Fruit fly (Drosophila melanogaster): Measurements from ENCODE around the gene Gs2.

The Gs2 gene

dm6 chrX:11422532-11422931 lies at the start of gene Gs2:
Gs2 (plus strand) TSS chrX:11422832.
- TF ChIP-seq h (optimal IDR thresholded peaks at IDR 0.05) = no peak
- no peak for TF ChIP-seq Myc (optimal IDR thresholded peaks at IDR 0.05)
- TF ChIP-seq insv (optimal IDR thresholded peaks at IDR 0.05) = no peak
- TF ChIP-seq psq (optimal IDR thresholded peaks at IDR 0.05) = no peak
- TF ChIP-seq Sin3A (optimal IDR thresholded peaks at IDR 0.05) = no peak
- TF ChIP-seq ttk (optimal IDR thresholded peaks at IDR 0.05) = no peak

- TF ChIP-seq h (optimal IDR thresholded peaks at IDR 0.05) (no peak), psq (optimal IDR thresholded peaks at IDR 0.05) (no peak), Myc (optimal IDR thresholded peaks at IDR 0.05) (no peak), ttk (optimal IDR thresholded peaks at IDR 0.05) (no peak), Sin3A (optimal IDR thresholded peaks at IDR 0.05) (no peak), insv (optimal IDR thresholded peaks at IDR 0.05) (no peak)
Observed at dm6 chrX:11374320-11374719, 48.3 kb upstream of the Gs2 start.

DNA sequence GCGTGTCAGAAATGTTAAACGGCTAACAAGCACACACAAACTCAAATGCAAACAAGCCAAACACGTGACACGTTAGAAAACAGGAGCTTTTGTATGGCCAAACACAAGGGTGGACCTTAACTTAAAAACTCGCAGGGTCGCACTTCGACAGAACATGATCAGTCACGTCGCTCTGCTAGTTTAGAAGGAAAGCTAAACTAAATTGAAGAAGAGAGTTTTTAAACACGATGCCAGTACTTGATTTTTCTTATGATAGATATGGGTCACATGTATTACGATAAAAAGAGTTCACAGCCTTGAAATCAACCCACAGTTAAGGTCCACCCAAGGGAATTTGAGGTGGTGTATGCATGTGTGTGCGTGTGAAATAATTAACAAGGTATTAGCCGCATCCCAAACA lies 44.2 kb upstream of the Gs2 start:
- TF ChIP-seq psq (optimal IDR thresholded peaks at IDR 0.05) (no peak), ttk (optimal IDR thresholded peaks at IDR 0.05) (no peak), Sin3A (optimal IDR thresholded peaks at IDR 0.05) (no peak), Myc (optimal IDR thresholded peaks at IDR 0.05) (no peak), insv (optimal IDR thresholded peaks at IDR 0.05) (no peak), h (optimal IDR thresholded peaks at IDR 0.05) (no peak)

- TF ChIP-seq Myc (optimal IDR thresholded peaks at IDR 0.05) (no peak), h (optimal IDR thresholded peaks at IDR 0.05) (no peak), ttk (optimal IDR thresholded peaks at IDR 0.05) (no peak), insv (optimal IDR thresholded peaks at IDR 0.05) (no peak), psq (optimal IDR thresholded peaks at IDR 0.05) (no peak), Sin3A (optimal IDR thresholded peaks at IDR 0.05) (no peak)
Observed at dm6 chrX:11379139-11379538, 43.5 kb upstream of the Gs2 start.

DNA sequence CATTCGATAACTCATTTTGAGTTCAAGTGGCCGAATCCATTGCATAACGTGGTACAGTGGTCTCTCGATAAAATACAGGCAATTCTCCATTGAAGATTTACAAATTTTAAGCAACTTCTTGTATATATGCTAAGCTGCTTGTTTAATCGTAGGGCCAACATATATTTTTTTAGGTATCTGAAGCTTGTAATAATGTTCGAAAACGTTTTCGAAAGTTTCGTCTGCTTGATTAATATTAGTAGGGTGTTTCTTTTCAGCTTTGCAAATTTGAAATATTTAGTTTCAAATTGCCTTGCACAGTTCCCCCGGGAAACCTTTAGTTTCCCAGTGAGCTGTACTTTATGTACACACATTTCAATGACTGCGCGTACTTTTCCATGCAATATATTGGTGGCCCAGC lies 42.9 kb upstream of the Gs2 start:
- TF ChIP-seq Sin3A (optimal IDR thresholded peaks at IDR 0.05) = no peak
- TF ChIP-seq insv (optimal IDR thresholded peaks at IDR 0.05) = no peak
- no peak for TF ChIP-seq psq (optimal IDR thresholded peaks at IDR 0.05)
- no peak for TF ChIP-seq h (optimal IDR thresholded peaks at IDR 0.05)
- TF ChIP-seq ttk (optimal IDR thresholded peaks at IDR 0.05) = no peak
- no peak for TF ChIP-seq Myc (optimal IDR thresholded peaks at IDR 0.05)

- TF ChIP-seq Sin3A (optimal IDR thresholded peaks at IDR 0.05) = no peak
- no peak for TF ChIP-seq ttk (optimal IDR thresholded peaks at IDR 0.05)
- no peak for TF ChIP-seq insv (optimal IDR thresholded peaks at IDR 0.05)
- TF ChIP-seq Myc (optimal IDR thresholded peaks at IDR 0.05) = no peak
- no peak for TF ChIP-seq h (optimal IDR thresholded peaks at IDR 0.05)
- TF ChIP-seq psq (optimal IDR thresholded peaks at IDR 0.05) = no peak
Observed at dm6 chrX:11382588-11382987, 40.0 kb upstream of the Gs2 start.

- TF ChIP-seq psq (optimal IDR thresholded peaks at IDR 0.05) (no peak), h (optimal IDR thresholded peaks at IDR 0.05) (no peak), Myc (optimal IDR thresholded peaks at IDR 0.05) (no peak), ttk (optimal IDR thresholded peaks at IDR 0.05) (no peak), Sin3A (optimal IDR thresholded peaks at IDR 0.05) (no peak), insv (optimal IDR thresholded peaks at IDR 0.05) (no peak)
Observed at dm6 chrX:11383530-11383929, 39.1 kb upstream of the Gs2 start.

dm6 chrX:11384023-11384444 lies 38.6 kb upstream of the Gs2 start:
- TF ChIP-seq ttk (optimal IDR thresholded peaks at IDR 0.05) = no peak
- no peak for TF ChIP-seq psq (optimal IDR thresholded peaks at IDR 0.05)
- no peak for TF ChIP-seq h (optimal IDR thresholded peaks at IDR 0.05)
- TF ChIP-seq Sin3A (optimal IDR thresholded peaks at IDR 0.05) = no peak
- TF ChIP-seq insv (optimal IDR thresholded peaks at IDR 0.05) = no peak
- no peak for TF ChIP-seq Myc (optimal IDR thresholded peaks at IDR 0.05)

DNA sequence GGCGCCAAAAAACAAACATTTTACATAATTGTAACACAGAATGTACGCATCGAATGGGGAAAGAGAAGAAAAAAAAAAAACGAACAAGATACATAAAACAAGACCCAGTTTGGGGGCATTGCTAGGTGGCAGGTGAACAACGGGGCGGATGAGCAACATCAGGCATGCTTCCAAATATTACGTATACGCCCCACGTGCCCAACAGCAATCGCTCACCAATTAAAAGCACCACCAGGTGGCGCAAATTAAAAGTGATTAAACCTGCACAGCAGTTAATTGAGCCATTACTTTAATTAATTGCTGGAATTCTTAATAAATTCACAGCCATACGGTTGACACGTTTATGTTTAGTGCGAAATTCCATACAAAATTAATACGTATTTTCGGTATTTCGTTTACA lies 37.1 kb upstream of the Gs2 start:
- TF ChIP-seq Sin3A (optimal IDR thresholded peaks at IDR 0.05) (no peak), Myc (optimal IDR thresholded peaks at IDR 0.05) (no peak), h (optimal IDR thresholded peaks at IDR 0.05) (no peak), ttk (optimal IDR thresholded peaks at IDR 0.05) (no peak), insv (optimal IDR thresholded peaks at IDR 0.05) (no peak), psq (optimal IDR thresholded peaks at IDR 0.05) (no peak)

DNA sequence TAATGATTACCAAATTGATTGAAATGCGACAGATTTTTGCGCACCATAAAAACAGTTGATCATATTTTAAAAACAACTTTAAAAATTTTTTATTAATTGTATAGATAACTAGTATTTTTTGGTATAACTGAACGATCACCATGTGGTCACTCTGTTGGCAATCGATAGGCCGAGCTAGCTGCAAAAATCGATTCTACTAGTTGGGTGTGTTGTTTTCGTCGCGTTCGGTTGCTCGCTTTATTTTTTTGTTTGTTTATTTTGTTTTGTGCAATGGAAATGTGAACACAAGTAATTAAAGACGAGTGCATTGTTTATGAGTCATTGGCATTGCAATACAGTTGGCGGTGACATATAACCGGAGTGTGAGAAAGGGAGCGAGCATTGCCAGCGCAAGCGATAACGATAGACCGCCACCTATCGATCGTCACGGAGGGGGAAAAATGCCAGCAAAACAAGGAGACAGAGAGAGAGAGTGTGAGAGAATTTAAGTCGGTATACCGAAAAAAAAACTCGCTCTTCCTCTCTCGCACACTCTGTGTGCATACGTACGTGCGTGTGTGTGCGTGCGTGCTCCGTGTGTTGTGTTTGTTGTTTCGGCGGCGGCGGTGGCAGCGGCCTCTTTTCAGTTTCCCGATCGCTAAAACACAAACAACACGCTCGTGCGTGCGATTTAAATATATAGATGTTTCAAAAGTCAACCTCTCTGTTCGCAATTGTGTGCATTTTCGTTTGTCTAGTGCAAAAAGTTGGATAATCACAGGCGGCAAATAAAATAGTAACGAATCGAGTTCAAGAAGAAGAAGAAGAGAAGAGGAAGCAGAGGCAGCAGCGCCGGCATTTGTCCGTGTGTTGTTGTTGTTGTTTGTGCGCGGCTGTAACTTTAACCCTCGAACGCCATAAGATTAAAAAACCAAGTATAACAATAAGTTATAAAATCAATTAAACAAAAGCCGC lies 32.9 kb upstream of the Gs2 start:
- TF ChIP-seq h (optimal IDR thresholded peaks at IDR 0.05) (no peak), Sin3A (optimal IDR thresholded peaks at IDR 0.05) (no peak), Myc (optimal IDR thresholded peaks at IDR 0.05) (no peak), psq (optimal IDR thresholded peaks at IDR 0.05) (no peak), ttk (optimal IDR thresholded peaks at IDR 0.05) (no peak), insv (optimal IDR thresholded peaks at IDR 0.05) (no peak)

dm6 chrX:11390625-11391363 lies 31.8 kb upstream of the Gs2 start:
- no peak for TF ChIP-seq Sin3A (optimal IDR thresholded peaks at IDR 0.05)
- TF ChIP-seq ttk (optimal IDR thresholded peaks at IDR 0.05) = no peak
- no peak for TF ChIP-seq insv (optimal IDR thresholded peaks at IDR 0.05)
- no peak for TF ChIP-seq Myc (optimal IDR thresholded peaks at IDR 0.05)
- TF ChIP-seq psq (optimal IDR thresholded peaks at IDR 0.05) = no peak
- no peak for TF ChIP-seq h (optimal IDR thresholded peaks at IDR 0.05)

DNA sequence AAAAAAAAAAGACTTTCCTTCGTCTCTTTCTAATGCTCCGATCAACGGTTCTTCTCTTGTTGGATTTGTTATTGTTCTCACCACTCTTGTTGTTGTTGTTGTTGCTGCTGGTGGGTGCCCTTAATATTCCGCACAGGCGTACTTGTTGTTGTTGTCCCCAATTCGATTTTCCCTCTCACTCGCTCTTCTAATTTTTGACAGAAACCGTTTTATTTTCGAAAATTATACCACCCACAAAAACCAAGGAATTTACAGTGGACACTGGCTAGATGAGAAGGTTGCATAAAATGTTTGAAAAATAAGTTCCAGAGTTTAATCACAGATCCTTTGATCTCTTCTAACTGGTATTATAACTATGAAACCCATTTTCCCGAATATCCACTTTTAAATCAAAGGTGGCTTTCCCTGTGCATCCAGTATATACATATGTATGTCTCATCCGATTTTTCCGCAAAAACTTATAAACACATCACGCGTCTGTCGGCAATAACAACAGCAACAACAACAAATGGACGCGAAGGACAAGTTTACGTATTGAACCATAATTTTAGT lies 31.2 kb upstream of the Gs2 start:
- TF ChIP-seq Myc (optimal IDR thresholded peaks at IDR 0.05) (no peak), Sin3A (optimal IDR thresholded peaks at IDR 0.05) (no peak), insv (optimal IDR thresholded peaks at IDR 0.05) (no peak), ttk (optimal IDR thresholded peaks at IDR 0.05) (no peak), h (optimal IDR thresholded peaks at IDR 0.05) (no peak), psq (optimal IDR thresholded peaks at IDR 0.05) (no peak)

All from Kc167 (cell line).